Fruit fly (Drosophila melanogaster): Measurements from ENCODE around the gene CG4186.
A peak's percentile ranks its signal among the peaks of the same experiment; 100 is the strongest.

The CG4186 gene

DNA sequence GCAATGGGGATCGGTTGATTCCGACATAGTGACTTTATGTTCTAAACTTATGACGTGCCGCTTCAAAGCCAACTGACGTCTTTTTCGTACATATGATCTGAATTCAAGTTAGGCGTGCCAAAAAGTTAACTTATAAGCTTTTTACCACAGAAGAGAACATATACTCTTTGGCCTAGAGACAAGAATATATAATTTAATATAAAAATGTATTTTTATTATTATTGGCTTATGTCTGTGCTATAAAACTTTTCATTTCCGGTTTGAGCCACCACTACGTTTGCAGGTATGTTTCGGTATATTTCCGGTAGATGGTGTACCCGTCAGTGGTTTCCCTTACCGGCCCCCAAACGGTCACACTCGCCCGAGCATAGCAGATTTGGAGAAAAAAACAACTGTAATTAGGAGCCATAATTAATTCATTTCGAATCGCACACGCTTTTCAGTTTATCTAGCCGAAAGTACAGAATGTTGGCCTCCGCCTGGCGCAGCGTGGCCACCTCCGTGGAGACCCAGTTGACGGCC lies 29.0 kb downstream of the CG4186 start, which contains the start of the genes CG3698 and tzn (continued):
- peak; percentile 69 for TF ChIP-seq Nf-YC (tag; optimal IDR thresholded peaks at IDR 0.05)
- TF ChIP-seq emc (GFP tag; optimal IDR thresholded peaks at IDR 0.05), result peak; percentile 82
- peak; percentile 84 for TF ChIP-seq CG13624 (GFP tag; optimal IDR thresholded peaks at IDR 0.05)
- TF ChIP-seq CG6854 (GFP tag; optimal IDR thresholded peaks at IDR 0.05), result peak; percentile 88
- TF ChIP-seq eyg (GFP tag; optimal IDR thresholded peaks at IDR 0.05), result peak; percentile 82
- TF ChIP-seq CoRest (tag; optimal IDR thresholded peaks at IDR 0.05), result peak; percentile 89
- TF ChIP-seq nau (GFP tag; optimal IDR thresholded peaks at IDR 0.05), result no peak
- peak; percentile 97 for TF ChIP-seq YL-1 (GFP tag; optimal IDR thresholded peaks at IDR 0.05)
- peak; percentile 89 for TF ChIP-seq CG17361 (GFP tag; IDR thresholded peaks at IDR 0.05)
- peak; percentile 98 for TF ChIP-seq CG11456 (GFP tag; IDR thresholded peaks at IDR 0.05)
- TF ChIP-seq CG2889 (GFP tag; IDR thresholded peaks at IDR 0.05), result peak; percentile 84
- peak; percentile 77 for TF ChIP-seq Chrac-16 (GFP tag; optimal IDR thresholded peaks at IDR 0.05)
- TF ChIP-seq gce (GFP tag; IDR thresholded peaks at IDR 0.05), result peak; percentile 93
- peak; percentile 86 for TF ChIP-seq CG8089 (GFP tag; optimal IDR thresholded peaks at IDR 0.05)
- peak; percentile 87 for TF ChIP-seq tio (GFP tag; optimal IDR thresholded peaks at IDR 0.05)
- peak; percentile 94 for TF ChIP-seq Rx (GFP tag; IDR thresholded peaks at IDR 0.05)
- peak; percentile 80 for TF ChIP-seq CG10321 (GFP tag; IDR thresholded peaks at IDR 0.05)
- TF ChIP-seq CG8359 (GFP tag; optimal IDR thresholded peaks at IDR 0.05; ENCODE audit: borderline replicate concordance), result peak; percentile 90
- TF ChIP-seq CG5953 (GFP tag; IDR thresholded peaks at IDR 0.05), result peak; percentile 93
- peak; percentile 82 for TF ChIP-seq Bteb2 (GFP tag; optimal IDR thresholded peaks at IDR 0.05)
- peak; percentile 94 for TF ChIP-seq HmgZ (tag; optimal IDR thresholded peaks at IDR 0.05)
- TF ChIP-seq Sin3A (optimal IDR thresholded peaks at IDR 0.05), result no peak
- no peak for TF ChIP-seq Dfd (GFP tag; optimal IDR thresholded peaks at IDR 0.05)
- peak; percentile 92 for TF ChIP-seq Mad (GFP tag; optimal IDR thresholded peaks at IDR 0.05)
- TF ChIP-seq CG15269 (tag; optimal IDR thresholded peaks at IDR 0.05), result no peak
- TF ChIP-seq fu2 (GFP tag; optimal IDR thresholded peaks at IDR 0.05), result peak; percentile 70
- TF ChIP-seq Opbp (GFP tag; IDR thresholded peaks at IDR 0.05; ENCODE audit: partially characterized antibody), result 0 out of 3 replicates have a peak, but pooled peaks have one; percentile 9
- peak; percentile 82 for TF ChIP-seq CG7556 (GFP tag; optimal IDR thresholded peaks at IDR 0.05)
- peak; percentile 89 for TF ChIP-seq Nf-YA (GFP tag; IDR thresholded peaks at IDR 0.05)
- TF ChIP-seq CG10654 (GFP tag; optimal IDR thresholded peaks at IDR 0.05), result peak; percentile 95
- peak; percentile 96 for TF ChIP-seq CG12659 (GFP tag; optimal IDR thresholded peaks at IDR 0.05)
- TF ChIP-seq Dll (GFP tag; IDR thresholded peaks at IDR 0.05; ENCODE audit: partially characterized antibody), result no peak
- TF ChIP-seq CG17802 (tag; optimal IDR thresholded peaks at IDR 0.05), result peak; percentile 90
- TF ChIP-seq E2f2 (GFP tag; IDR thresholded peaks at IDR 0.05), result peak; percentile 74
- TF ChIP-seq CG13287 (GFP tag; IDR thresholded peaks at IDR 0.05; ENCODE audit: partially characterized antibody), result peak; percentile 43; the same call in 1 of the 2 replicates
- no peak for TF ChIP-seq eve (GFP tag; optimal IDR thresholded peaks at IDR 0.05)
- TF ChIP-seq klu (GFP tag; IDR thresholded peaks at IDR 0.05), result peak; percentile 80
- TF ChIP-seq phol (tag; optimal IDR thresholded peaks at IDR 0.05), result peak; percentile 94
- TF ChIP-seq CG10274 (GFP tag; optimal IDR thresholded peaks at IDR 0.05), result peak; percentile 88
- TF ChIP-seq Nf-YB (GFP tag; optimal IDR thresholded peaks at IDR 0.05), result peak; percentile 77
- TF ChIP-seq Spps (tag; optimal IDR thresholded peaks at IDR 0.05), result peak; percentile 79
- TF ChIP-seq CG13123 (GFP tag; optimal IDR thresholded peaks at IDR 0.05), result peak; percentile 89
- peak; percentile 94 for TF ChIP-seq H15 (GFP tag; IDR thresholded peaks at IDR 0.05)
- TF ChIP-seq CG12744 (GFP tag; optimal IDR thresholded peaks at IDR 0.05), result peak; percentile 70
- TF ChIP-seq CG17186 (GFP tag; optimal IDR thresholded peaks at IDR 0.05), result peak; percentile 85
- peak; percentile 60 for TF ChIP-seq run (tag; optimal IDR thresholded peaks at IDR 0.05)
- TF ChIP-seq CG34224 (GFP tag; IDR thresholded peaks at IDR 0.05; ENCODE audit: partially characterized antibody), result no peak
- TF ChIP-seq D (optimal IDR thresholded peaks at IDR 0.05), result peak; percentile 16
- peak; percentile 94 for TF ChIP-seq D (GFP tag; optimal IDR thresholded peaks at IDR 0.05)
- TF ChIP-seq Ptx1 (GFP tag; IDR thresholded peaks at IDR 0.05), result peak; percentile 91
- TF ChIP-seq bigmax (GFP tag; optimal IDR thresholded peaks at IDR 0.05), result peak; percentile 76
